Worm (Caenorhabditis elegans) whole organism, early embryonic: Measurements from ENCODE around the gene C14C10.10.

Experiments
- B0310.2 ChIP-seq: sonication (generic microtip); optimal IDR thresholded peaks from 2 replicates; lab custom pipeline; 2016; ENCODE audit warnings: mild to moderate bottlenecking, missing genetic modification characterization, missing compliant biosample characterization
- F13C5.2 ChIP-seq: sonication (generic microtip); optimal IDR thresholded peaks from 2 replicates; lab custom pipeline; 2017; ENCODE audit warnings: mild to moderate bottlenecking, missing genetic modification characterization, inconsistent platforms, missing compliant biosample characterization
- aly-1 ChIP-seq: sonication (generic microtip); optimal IDR thresholded peaks from 2 replicates; lab custom pipeline; 2016; ENCODE audit warnings: missing genetic modification characterization, missing compliant biosample characterization
- ama-1 ChIP-seq: fragments of 150-350 bp; optimal IDR thresholded peaks from 2 replicates; lab custom pipeline; 2014
- ceh-36 ChIP-seq: sonication (generic microtip); optimal IDR thresholded peaks from 2 replicates; lab custom pipeline; 2016; ENCODE audit warnings: missing genetic modification characterization, inconsistent platforms, missing compliant biosample characterization
- ets-7 ChIP-seq: sonication (generic microtip); optimal IDR thresholded peaks from 2 replicates; lab custom pipeline; 2016; ENCODE audit warnings: missing genotype, missing genetic modification characterization, missing compliant biosample characterization
- flt-1 ChIP-seq: fragments of 200-800 bp; sonication (Bioruptor generic); IDR thresholded peaks from 2 replicates; pipeline ENCODE4 v1.3.6; 2022; ENCODE audit warnings: missing genetic modification characterization, missing compliant biosample characterization
- hmbx-1 ChIP-seq: sonication (generic microtip); optimal IDR thresholded peaks from 2 replicates; lab custom pipeline; 2016; ENCODE audit warnings: mild to moderate bottlenecking, missing genetic modification characterization, missing compliant biosample characterization
- scrt-1 ChIP-seq: fragments of 200-800 bp; sonication (Bioruptor generic); IDR thresholded peaks from 2 replicates; pipeline ENCODE4 v1.3.6; 2022; ENCODE audit warnings: missing genetic modification characterization, missing compliant biosample characterization
- sea-1 ChIP-seq: fragments of 200-800 bp; sonication (Bioruptor generic); conservative IDR thresholded peaks from 2 replicates; pipeline ENCODE4 v1.3.6; 2022; ENCODE audit warnings: missing genetic modification characterization, missing compliant biosample characterization

- TF ChIP-seq sea-1 (GFP tag; lab: Robert Waterston, UW) (no peak), ets-7 (tag; lab: Kevin White, UChicago) (no peak), ama-1 (lab: Kevin White, UChicago) (no peak), aly-1 (no peak), ceh-36 (tag; lab: Kevin White, UChicago) (no peak), hmbx-1 (tag; lab: Kevin White, UChicago) (no peak), scrt-1 (GFP tag; lab: Robert Waterston, UW) (no peak), B0310.2 (tag; lab: Kevin White, UChicago) (no peak), flt-1 (GFP tag; lab: Robert Waterston, UW) (no peak), F13C5.2 (tag; lab: Kevin White, UChicago) (no peak)
Measured at ce11 chrV:12579299-12579698, 19.6 kb downstream of the C14C10.10 start, which contains the start of gene E02A10.3.
